Worm (Caenorhabditis elegans) whole organism, young adult: ENCODE results near the gene fbxb-26.
"Not testable (repeated sequence)": the region's sequence is repeated elsewhere in the genome, so short reads cannot be mapped to it uniquely, and the experiment has no call there.

ENCODE experiments used
- C06A6.2 ChIP-seq: fragments of 200-800 bp; sonication (Bioruptor generic); conservative IDR thresholded peaks from 2 replicates; pipeline ENCODE4 v1.3.6; 2022; ENCODE audit warnings: missing genetic modification characterization, missing compliant biosample characterization
- Y56A3A.18 ChIP-seq: fragments of 200-800 bp; sonication (Bioruptor generic); IDR thresholded peaks from 2 replicates; pipeline ENCODE4 v1.3.6; 2022; ENCODE audit warnings: missing genetic modification reagents, missing genetic modification characterization, missing compliant biosample characterization
- ama-1 ChIP-seq, 3 experiments: fragments of 150-350 bp in 1 of 3; sonication (generic microtip) in 2 of 3; optimal IDR thresholded peaks; 2 replicates each; lab custom pipeline; 2014 to 2018; ENCODE audit warnings: missing biosample characterization in 2 of 3, missing genetic modification characterization in 2 of 3, missing genetic modification reagents in 2 of 3
- die-1 ChIP-seq: sonication (generic microtip); optimal IDR thresholded peaks from 2 replicates; lab custom pipeline; 2016; ENCODE audit warnings: missing genotype, mild to moderate bottlenecking, missing genetic modification characterization, missing compliant biosample characterization
- efl-1 ChIP-seq: fragments of 150-350 bp; optimal IDR thresholded peaks from 2 replicates; lab custom pipeline; 2014; ENCODE audit warnings: missing biosample characterization, missing genetic modification reagents, missing genetic modification characterization
- lin-35 ChIP-seq, 3 experiments: fragments of 150-350 bp in 2 of 3; sonication (generic microtip) in 1 of 3; optimal IDR thresholded peaks; 2 replicates each; lab custom pipeline; 2014 to 2018; ENCODE audit warnings: missing biosample characterization in 3 of 3, missing genetic modification characterization in 3 of 3, missing genetic modification reagents in 3 of 3

ce11 chrII:1700518-1701091 is 18.3 kb downstream of the fbxb-26 start:
- TF ChIP-seq Y56A3A.18 (GFP tag; lab: Robert Waterston, UW); efl-1 (GFP tag; lab: Kevin White, UChicago); die-1; lin-35 (GFP tag; optimal IDR thresholded peaks at IDR 0.05; lab: Kevin White, UChicago); ama-1 (optimal IDR thresholded peaks at IDR 0.05; lab: Kevin White, UChicago); ama-1 (GFP tag; optimal IDR thresholded peaks at IDR 0.05; lab: Kevin White, UChicago); C06A6.2: not testable (repeated sequence)
